Worm (Caenorhabditis elegans): Measurements from ENCODE around the gene npr-28.
A peak's percentile ranks its signal among the peaks of the same experiment; 100 is the strongest.

The npr-28 gene

DNA sequence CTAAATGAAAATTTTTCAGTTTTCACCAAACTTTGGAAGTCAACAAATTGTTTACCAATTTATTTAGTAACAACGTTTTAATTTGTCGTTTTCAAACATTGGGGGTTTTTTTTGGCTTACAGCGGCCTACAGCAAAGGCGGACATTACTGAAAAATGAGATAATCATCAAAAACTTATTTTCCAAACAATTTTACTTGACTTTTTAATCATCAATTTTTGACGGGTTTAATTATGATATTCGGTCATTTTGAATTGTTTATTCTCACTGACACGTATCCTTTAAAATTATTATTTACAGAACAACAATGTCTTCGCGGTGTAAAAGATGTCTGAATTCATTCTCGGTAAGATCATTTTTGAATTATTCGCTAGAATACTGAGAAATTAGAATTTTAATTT, 16.7 kb upstream of the npr-28 start, which contains the start of gene F40B5.2:
TSS of gene F40B5.2 (plus strand) at position 301 of the 400 bp plus-strand sequence.
- TF ChIP-seq elt-2 (tag; optimal IDR thresholded peaks at IDR 0.05) (no peak), sea-2 (GFP tag; optimal IDR thresholded peaks at IDR 0.05) (no peak), nhr-12 (tag; optimal IDR thresholded peaks at IDR 0.05) (no peak), egl-5 (tag; optimal IDR thresholded peaks at IDR 0.05) (no peak), unc-39 (tag; optimal IDR thresholded peaks at IDR 0.05) (no peak)

DNA sequence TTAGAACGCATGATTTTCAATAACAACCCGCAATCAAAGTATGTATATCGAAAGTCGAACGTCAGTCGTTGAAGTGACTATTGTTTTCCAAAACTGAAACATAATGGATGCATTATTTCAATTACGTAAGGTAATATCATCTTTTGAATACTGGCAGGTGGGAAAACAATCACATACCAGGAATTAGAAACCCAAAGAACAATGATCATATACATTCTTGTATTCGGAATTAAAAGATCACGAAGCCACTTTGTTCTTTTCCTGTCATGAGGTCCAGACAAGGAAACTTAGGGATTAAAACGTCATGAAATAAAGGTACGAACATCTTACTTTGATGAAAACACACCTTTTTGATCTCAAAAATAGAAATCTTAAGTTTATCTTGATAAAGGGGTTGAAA, 11.5 kb upstream of the npr-28 start:
- TF ChIP-seq zag-1 (tag; optimal IDR thresholded peaks at IDR 0.05) (no peak), elt-1 (tag; optimal IDR thresholded peaks at IDR 0.05) (no peak), ceh-16 (tag; optimal IDR thresholded peaks at IDR 0.05) (no peak), nhr-11 (tag; optimal IDR thresholded peaks at IDR 0.05) (no peak), nhr-25 (tag; optimal IDR thresholded peaks at IDR 0.05) (no peak), sea-2 (GFP tag; optimal IDR thresholded peaks at IDR 0.05) (no peak), egl-5 (tag; optimal IDR thresholded peaks at IDR 0.05) (no peak)

DNA sequence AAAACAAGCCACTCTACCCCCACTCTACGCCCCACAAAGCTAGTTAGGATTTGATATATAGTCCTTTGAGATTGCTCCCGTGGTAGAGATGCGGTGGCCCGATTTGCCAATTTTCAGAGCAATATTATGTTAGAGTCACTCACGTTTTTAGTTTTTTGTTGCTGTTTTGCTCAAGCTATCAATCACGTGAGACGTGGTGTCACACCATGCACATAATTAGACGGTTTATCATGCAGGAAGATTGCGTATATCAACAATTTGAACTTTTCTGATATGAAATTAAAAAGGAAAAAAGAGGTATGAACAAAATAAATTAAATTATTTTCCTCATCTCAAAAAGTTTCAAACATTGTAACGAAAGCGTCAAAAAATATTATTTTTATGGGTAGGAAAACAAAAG, 5.4 kb upstream of the npr-28 start:
- TF ChIP-seq zag-1 (tag; optimal IDR thresholded peaks at IDR 0.05): no peak
- no peak for TF ChIP-seq elt-1 (tag; optimal IDR thresholded peaks at IDR 0.05)
- TF ChIP-seq nhr-23 (tag; optimal IDR thresholded peaks at IDR 0.05): no peak
- peak; percentile 30 for TF ChIP-seq pha-4 (tag; optimal IDR thresholded peaks at IDR 0.05)
- TF ChIP-seq nhr-25 (tag; optimal IDR thresholded peaks at IDR 0.05): no peak
- TF ChIP-seq nhr-43 (tag; optimal IDR thresholded peaks at IDR 0.05; ENCODE audit: poor library complexity, severe bottlenecking): no peak
- TF ChIP-seq jun-1 (tag; optimal IDR thresholded peaks at IDR 0.05): no peak
- TF ChIP-seq pqm-1 (tag; optimal IDR thresholded peaks at IDR 0.05): no peak
- TF ChIP-seq aly-2 (tag; optimal IDR thresholded peaks at IDR 0.05): no peak
- no peak for TF ChIP-seq daf-12 (tag; optimal IDR thresholded peaks at IDR 0.05)
- no peak for TF ChIP-seq nhr-67 (tag; optimal IDR thresholded peaks at IDR 0.05)
- TF ChIP-seq elt-2 (tag; optimal IDR thresholded peaks at IDR 0.05): peak; percentile 70
- no peak for TF ChIP-seq mml-1 (tag; optimal IDR thresholded peaks at IDR 0.05)
- no peak for TF ChIP-seq ceh-16 (tag; optimal IDR thresholded peaks at IDR 0.05)
- TF ChIP-seq ZK546.5 (tag; optimal IDR thresholded peaks at IDR 0.05): no peak

DNA sequence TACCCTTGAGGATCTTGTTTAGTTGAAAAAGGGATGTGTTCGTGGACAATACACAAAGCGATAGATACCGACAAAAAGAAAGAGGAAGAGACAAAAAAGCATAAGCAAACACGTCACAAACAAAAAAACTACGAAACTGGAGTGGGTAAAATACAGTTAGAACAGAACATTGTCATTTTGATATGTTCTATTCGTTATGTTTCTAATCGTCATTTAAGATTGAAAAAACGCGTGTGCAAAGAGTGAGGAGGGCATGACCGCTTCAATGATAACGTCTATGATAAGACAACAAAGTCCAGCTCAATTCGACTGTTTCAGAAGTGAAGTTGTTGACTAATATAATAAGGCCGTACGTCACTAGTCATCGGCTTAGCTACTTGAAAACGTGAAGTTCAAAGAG, 4.5 kb upstream of the npr-28 start:
- TF ChIP-seq pha-4 (tag; optimal IDR thresholded peaks at IDR 0.05) (peak; percentile 72), pqm-1 (tag; optimal IDR thresholded peaks at IDR 0.05) (peak; percentile 92), ceh-16 (tag; optimal IDR thresholded peaks at IDR 0.05) (no peak), elt-2 (tag; optimal IDR thresholded peaks at IDR 0.05) (peak; percentile 88)

DNA sequence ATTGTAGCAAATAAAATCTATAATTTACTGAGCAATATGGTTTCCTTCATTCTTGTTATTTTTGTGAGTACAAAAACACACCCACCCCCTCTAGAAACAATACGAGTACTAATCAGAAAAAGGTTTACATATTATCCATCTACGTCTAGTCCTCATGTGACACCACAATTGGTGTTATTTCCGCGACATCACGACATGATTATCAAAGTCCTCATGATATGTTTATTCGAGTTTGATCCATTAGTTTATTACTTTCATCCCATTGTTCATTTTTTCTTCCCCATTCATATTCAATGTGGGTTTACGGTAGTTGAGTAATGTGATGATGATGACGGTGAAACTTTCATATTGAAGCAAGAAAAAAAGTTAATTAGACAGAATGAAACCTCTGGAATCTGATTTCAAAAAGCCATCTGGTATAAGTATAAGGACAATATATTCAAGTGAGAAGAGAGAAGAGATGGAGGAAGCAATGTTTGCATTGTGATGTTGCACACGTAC, 3.5 kb upstream of the npr-28 start:
- TF ChIP-seq tbx-2 (tag; optimal IDR thresholded peaks at IDR 0.05) (no peak), snpc-4 (tag; optimal IDR thresholded peaks at IDR 0.05) (no peak), fos-1 (tag; optimal IDR thresholded peaks at IDR 0.05) (no peak), eor-1 (tag; optimal IDR thresholded peaks at IDR 0.05) (no peak), aly-2 (tag; optimal IDR thresholded peaks at IDR 0.05) (no peak), R02D3.7 (tag; optimal IDR thresholded peaks at IDR 0.05) (no peak), nhr-11 (tag; optimal IDR thresholded peaks at IDR 0.05) (no peak), lin-15B (tag; optimal IDR thresholded peaks at IDR 0.05) (no peak), ZK546.5 (tag; optimal IDR thresholded peaks at IDR 0.05) (no peak), nhr-43 (tag; optimal IDR thresholded peaks at IDR 0.05; ENCODE audit: poor library complexity, severe bottlenecking) (no peak), ztf-4 (tag; optimal IDR thresholded peaks at IDR 0.05) (no peak), daf-12 (tag; optimal IDR thresholded peaks at IDR 0.05) (no peak), ceh-28 (tag; optimal IDR thresholded peaks at IDR 0.05) (no peak), pqm-1 (tag; optimal IDR thresholded peaks at IDR 0.05) (no peak)

DNA sequence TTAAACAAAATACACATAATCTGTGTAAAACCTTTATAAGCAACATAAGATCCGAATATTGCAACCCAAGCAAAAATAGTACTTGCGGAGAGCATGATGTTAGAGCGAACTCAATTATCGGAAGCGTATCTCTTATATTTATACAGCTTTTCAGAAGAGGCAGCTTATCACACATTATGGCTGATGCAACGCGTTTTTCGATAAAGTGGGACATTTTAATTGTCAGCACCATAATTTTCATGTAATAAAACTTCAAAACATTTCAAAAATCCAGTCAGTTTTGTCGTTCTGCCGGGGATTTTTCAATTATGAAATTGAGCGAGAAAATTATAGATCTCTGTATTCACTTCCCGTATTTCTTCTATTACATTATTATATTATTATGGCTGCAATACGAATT, 4.6 kb downstream of the npr-28 start, which contains the start of gene drd-5:
TSS of gene drd-5 (minus strand) at position 101 of the 400 bp plus-strand sequence.
- peak; percentile 59 for TF ChIP-seq elt-2 (tag; optimal IDR thresholded peaks at IDR 0.05)
- TF ChIP-seq hmg-11 (tag; optimal IDR thresholded peaks at IDR 0.05): no peak

DNA sequence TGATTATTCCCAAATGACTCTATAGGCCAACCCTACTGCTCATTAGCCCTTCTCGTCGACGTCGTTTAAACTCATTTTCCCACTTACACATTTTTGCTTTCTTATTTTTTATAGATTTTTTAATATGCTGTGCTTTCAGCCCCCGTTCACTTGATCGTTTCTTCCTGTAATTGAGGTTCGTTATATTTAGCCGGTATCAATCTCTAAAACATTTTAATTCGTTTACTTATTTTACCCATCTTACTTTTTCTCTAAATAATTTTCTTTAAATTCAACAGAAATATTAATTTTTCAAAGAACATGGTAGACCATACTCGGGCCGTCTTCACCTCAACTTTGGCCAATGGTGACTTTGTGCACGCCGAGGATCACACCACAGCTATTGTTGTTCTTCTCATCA, 9.2 kb downstream of the npr-28 start, which contains the start of gene F55E10.1:
TSS of gene F55E10.1 (plus strand) at position 301 of the 400 bp plus-strand sequence.
- TF ChIP-seq nhr-23 (tag; optimal IDR thresholded peaks at IDR 0.05): no peak
- TF ChIP-seq skn-1 (tag; optimal IDR thresholded peaks at IDR 0.05): no peak
- no peak for TF ChIP-seq lsy-12 (tag; optimal IDR thresholded peaks at IDR 0.05)
- TF ChIP-seq elt-2 (tag; optimal IDR thresholded peaks at IDR 0.05): no peak
- TF ChIP-seq daf-12 (tag; optimal IDR thresholded peaks at IDR 0.05): no peak
- TF ChIP-seq snpc-4 (tag; optimal IDR thresholded peaks at IDR 0.05): no peak
- TF ChIP-seq pqm-1 (tag; optimal IDR thresholded peaks at IDR 0.05): no peak
- TF ChIP-seq ztf-4 (tag; optimal IDR thresholded peaks at IDR 0.05): no peak
- no peak for TF ChIP-seq elt-1 (tag; optimal IDR thresholded peaks at IDR 0.05)
- TF ChIP-seq zag-1 (tag; optimal IDR thresholded peaks at IDR 0.05): no peak
- no peak for TF ChIP-seq ama-1 (optimal IDR thresholded peaks at IDR 0.05)
- TF ChIP-seq ztf-11 (tag; optimal IDR thresholded peaks at IDR 0.05): no peak
- TF ChIP-seq jun-1 (tag; optimal IDR thresholded peaks at IDR 0.05): no peak
- TF ChIP-seq nhr-67 (tag; optimal IDR thresholded peaks at IDR 0.05): no peak
- TF ChIP-seq aly-2 (tag; optimal IDR thresholded peaks at IDR 0.05): no peak
- TF ChIP-seq nhr-11 (tag; optimal IDR thresholded peaks at IDR 0.05): no peak
- no peak for TF ChIP-seq egl-27 (tag; optimal IDR thresholded peaks at IDR 0.05)

All from whole organism, L3 larva.